Worm (Caenorhabditis elegans): ENCODE results near the gene K12B6.11.

ce11 chrV:6317928-6318327 lies 29.2 kb downstream of the K12B6.11 start:
- TF ChIP-seq cog-1 (tag; optimal IDR thresholded peaks at IDR 0.05), result no peak
- no peak for TF ChIP-seq flt-1 (GFP tag; IDR thresholded peaks at IDR 0.05)
- TF ChIP-seq tab-1 (GFP tag; IDR thresholded peaks at IDR 0.05), result no peak
- TF ChIP-seq klf-2 (GFP tag; conservative IDR thresholded peaks at IDR 0.05), result no peak
- TF ChIP-seq ref-1 (GFP tag; conservative IDR thresholded peaks at IDR 0.05), result no peak
- TF ChIP-seq T22C8.4 (GFP tag; IDR thresholded peaks at IDR 0.05), result no peak
- TF ChIP-seq ztf-29 (GFP tag; IDR thresholded peaks at IDR 0.05), result no peak
- no peak for TF ChIP-seq ztf-23 (GFP tag; IDR thresholded peaks at IDR 0.05)
